In the genomic region with DNA sequence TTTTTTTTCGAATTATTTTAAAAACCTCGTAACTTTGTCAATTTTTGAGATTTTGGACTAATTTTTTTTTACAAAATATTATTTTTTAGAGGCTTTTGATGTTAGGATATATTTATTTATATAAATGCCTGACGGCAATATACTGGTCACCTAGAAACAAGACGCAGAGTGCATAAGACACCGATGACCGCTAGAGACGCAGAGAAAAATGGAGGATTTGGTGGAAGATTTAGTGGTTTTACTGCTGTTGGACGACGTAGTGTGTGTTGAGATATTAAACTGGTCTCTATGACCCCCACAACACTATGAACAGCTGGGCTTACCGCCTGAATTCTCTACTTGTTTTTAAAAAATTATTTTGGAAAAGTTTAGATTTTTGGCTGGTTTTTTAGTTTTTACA, we compare ENCODE assay signal across 8 worm cellular contexts.
TF ChIP-seq lines count a peak whose summit lies in the region.

No protein-coding gene starts in this region.

TF ChIP-seq in whole organism, L1 larva, 84 proteins besides CTCF, POLR2A, EP300 and RAD21 (continues in another document):
- TF ChIP-seq lin-35 (GFP tag; optimal IDR thresholded peaks at IDR 0.05; lab: Kevin White, UChicago) (peak in 1 of 2 experiments; percentile 19), mef-2 (tag; optimal IDR thresholded peaks at IDR 0.05; lab: Kevin White, UChicago) (no peak), hpl-2 (GFP tag; optimal IDR thresholded peaks at IDR 0.05; lab: Kevin White, UChicago) (no peak), snu-23 (GFP tag; optimal IDR thresholded peaks at IDR 0.05; lab: Kevin White, UChicago) (peak; percentile 44), jun-1 (tag; optimal IDR thresholded peaks at IDR 0.05; lab: Kevin White, UChicago) (peak; percentile 12), fos-1 (tag; optimal IDR thresholded peaks at IDR 0.05; lab: Kevin White, UChicago) (peak; percentile 8), fkh-4 (tag; optimal IDR thresholded peaks at IDR 0.05; lab: Kevin White, UChicago; ENCODE audit: borderline replicate concordance) (no peak), elt-3 (tag; optimal IDR thresholded peaks at IDR 0.05; lab: Kevin White, UChicago) (peak in 1 of 6 experiments; percentile 5), nhr-71 (tag; optimal IDR thresholded peaks at IDR 0.05; lab: Kevin White, UChicago) (no peak), isw-1 (GFP tag; IDR thresholded peaks at IDR 0.05; lab: Robert Waterston, UW) (no peak)

TF ChIP-seq in whole organism, L2 larva, 48 proteins besides CTCF, POLR2A, EP300 and RAD21:
- TF ChIP-seq skn-1 (tag; optimal IDR thresholded peaks at IDR 0.05; lab: Kevin White, UChicago) = no peak
- peak; percentile 31 for TF ChIP-seq lin-11 (tag; optimal IDR thresholded peaks at IDR 0.05; lab: Kevin White, UChicago)
- TF ChIP-seq mab-5 (tag; optimal IDR thresholded peaks at IDR 0.05; lab: Kevin White, UChicago) = peak; percentile 19
- peak; percentile 16 for TF ChIP-seq F13H6.1 (tag; optimal IDR thresholded peaks at IDR 0.05; lab: Kevin White, UChicago)
- TF ChIP-seq nhr-77 (tag; optimal IDR thresholded peaks at IDR 0.05; lab: Kevin White, UChicago) = no peak
- peak; percentile 37 for TF ChIP-seq C34F6.9 (tag; optimal IDR thresholded peaks at IDR 0.05; lab: Kevin White, UChicago)
- TF ChIP-seq unc-55 (GFP tag; optimal IDR thresholded peaks at IDR 0.05; lab: Kevin White, UChicago) = peak; percentile 12
- peak in 1 of 2 experiments; percentile 47 for TF ChIP-seq lsy-2 (tag; optimal IDR thresholded peaks at IDR 0.05; lab: Kevin White, UChicago)

TF ChIP-seq in whole organism, L3 larva, 47 proteins besides CTCF, POLR2A, EP300 and RAD21 (continues in another document):
- no peak for TF ChIP-seq egl-27 (tag; optimal IDR thresholded peaks at IDR 0.05; lab: Kevin White, UChicago)
- no peak for TF ChIP-seq unc-62 (GFP tag; optimal IDR thresholded peaks at IDR 0.05; lab: Kevin White, UChicago)
- TF ChIP-seq ztf-11 (tag; optimal IDR thresholded peaks at IDR 0.05; lab: Kevin White, UChicago) = no peak
- peak; percentile 71 for TF ChIP-seq nhr-23 (tag; optimal IDR thresholded peaks at IDR 0.05; lab: Kevin White, UChicago)
- TF ChIP-seq nhr-237 (tag; optimal IDR thresholded peaks at IDR 0.05; lab: Kevin White, UChicago) = no peak
- peak; percentile 17 for TF ChIP-seq nfya-1 (tag; optimal IDR thresholded peaks at IDR 0.05; lab: Kevin White, UChicago; ENCODE audit: insufficient read depth)
- TF ChIP-seq nhr-12 (tag; optimal IDR thresholded peaks at IDR 0.05; lab: Kevin White, UChicago) = no peak
- no peak for TF ChIP-seq hmg-11 (tag; optimal IDR thresholded peaks at IDR 0.05; lab: Kevin White, UChicago)
- peak; percentile 7 for TF ChIP-seq lin-15B (tag; optimal IDR thresholded peaks at IDR 0.05; lab: Kevin White, UChicago)
- no peak for TF ChIP-seq nhr-11 (tag; optimal IDR thresholded peaks at IDR 0.05; lab: Kevin White, UChicago)
- TF ChIP-seq egl-5 (tag; optimal IDR thresholded peaks at IDR 0.05; lab: Kevin White, UChicago) = peak; percentile 29
- TF ChIP-seq lin-39 (tag; optimal IDR thresholded peaks at IDR 0.05; lab: Kevin White, UChicago) = no peak

TF ChIP-seq in whole organism, L4 larva, 104 proteins besides CTCF, POLR2A, EP300 and RAD21:
- TF ChIP-seq aha-1 (tag; lab: Kevin White, UChicago) (peak; percentile 47), hlh-30 (tag; optimal IDR thresholded peaks at IDR 0.05; lab: Kevin White, UChicago; ENCODE audit: insufficient read depth) (peak; percentile 22), nhr-28 (tag; optimal IDR thresholded peaks at IDR 0.05; lab: Kevin White, UChicago) (peak; percentile 6), lsy-2 (tag; optimal IDR thresholded peaks at IDR 0.05; lab: Kevin White, UChicago) (peak in 1 of 2 experiments; percentile 30), lin-15B (tag; optimal IDR thresholded peaks at IDR 0.05; lab: Kevin White, UChicago) (no peak), snpc-1.2 (GFP tag; IDR thresholded peaks at IDR 0.05; lab: Robert Waterston, UW) (no peak)

TF ChIP-seq in whole organism, late embryonic, 69 proteins besides CTCF, POLR2A, EP300 and RAD21:
- TF ChIP-seq gmeb-2 (tag; optimal IDR thresholded peaks at IDR 0.05; lab: Kevin White, UChicago) = no peak
- peak; percentile 63 for TF ChIP-seq unc-55 (GFP tag; optimal IDR thresholded peaks at IDR 0.05; lab: Kevin White, UChicago)
- TF ChIP-seq nfya-1 (tag; optimal IDR thresholded peaks at IDR 0.05; lab: Kevin White, UChicago) = peak; percentile 24

TF ChIP-seq in whole organism, midembryonic, 9 proteins besides CTCF, POLR2A, EP300 and RAD21:
- TF ChIP-seq cog-1 (tag; optimal IDR thresholded peaks at IDR 0.05; lab: Kevin White, UChicago) (peak; percentile 33), flt-1 (GFP tag; IDR thresholded peaks at IDR 0.05; lab: Robert Waterston, UW) (no peak)

TF ChIP-seq in whole organism, mixed stage, embryonic, 35 proteins besides CTCF, POLR2A, EP300 and RAD21:
- TF ChIP-seq ceh-39 (tag; optimal IDR thresholded peaks at IDR 0.05; lab: Kevin White, UChicago) (no peak), nhr-2 (tag; optimal IDR thresholded peaks at IDR 0.05; lab: Kevin White, UChicago) (no peak), lsy-2 (tag; optimal IDR thresholded peaks at IDR 0.05; lab: Kevin White, UChicago) (peak; percentile 36), mep-1 (tag; optimal IDR thresholded peaks at IDR 0.05; lab: Kevin White, UChicago) (peak; percentile 33), unc-62 (GFP tag; optimal IDR thresholded peaks at IDR 0.05; lab: Kevin White, UChicago) (peak; percentile 34), drap-1 (GFP tag; optimal IDR thresholded peaks at IDR 0.05; lab: Kevin White, UChicago) (no peak), hlh-1 (tag; optimal IDR thresholded peaks at IDR 0.05; lab: Kevin White, UChicago) (peak; percentile 71), ces-1 (GFP tag; optimal IDR thresholded peaks at IDR 0.05; lab: Kevin White, UChicago) (no peak), unc-39 (tag; optimal IDR thresholded peaks at IDR 0.05; lab: Kevin White, UChicago) (no peak), mab-5 (tag; optimal IDR thresholded peaks at IDR 0.05; lab: Kevin White, UChicago) (peak; percentile 50), pha-4 (tag; optimal IDR thresholded peaks at IDR 0.05; lab: Kevin White, UChicago) (peak; percentile 13)

TF ChIP-seq in whole organism, young adult, 124 proteins besides CTCF, POLR2A, EP300 and RAD21:
- TF ChIP-seq hlh-12 (tag; optimal IDR thresholded peaks at IDR 0.05; lab: Kevin White, UChicago) (no peak), ztf-6 (GFP tag; IDR thresholded peaks at IDR 0.05; lab: Robert Waterston, UW) (no peak), lsl-1 (GFP tag; optimal IDR thresholded peaks at IDR 0.05; lab: Kevin White, UChicago) (no peak), hmg-1.2 (GFP tag; IDR thresholded peaks at IDR 0.05; lab: Robert Waterston, UW) (peak; percentile 64; the same call in 1 of the 2 replicates), tlf-1 (GFP tag; optimal IDR thresholded peaks at IDR 0.05; lab: Kevin White, UChicago) (no peak)
